Worm (Caenorhabditis elegans) whole organism, L2 larva: ENCODE results near the gene F58F9.8.

Experiments
- C34F6.9 ChIP-seq: fragments of 150-350 bp; optimal IDR thresholded peaks from 2 replicates; lab custom pipeline; 2014; ENCODE audit warnings: missing biosample characterization, missing genetic modification characterization
- F13H6.1 ChIP-seq: sonication (generic microtip); optimal IDR thresholded peaks from 2 replicates; lab custom pipeline; 2016; ENCODE audit warnings: missing genetic modification characterization, missing compliant biosample characterization
- Y55F3AM.14 ChIP-seq: fragments of 200-800 bp; sonication (Bioruptor generic); optimal IDR thresholded peaks from 2 replicates; lab custom pipeline; 2018; ENCODE audit warnings: mild to moderate bottlenecking, missing genetic modification characterization, missing compliant biosample characterization
- ZK546.5 ChIP-seq: sonication (generic microtip); optimal IDR thresholded peaks from 2 replicates; lab custom pipeline; 2017; ENCODE audit warnings: missing biosample characterization, missing genetic modification characterization
- alr-1 ChIP-seq: fragments of 150-350 bp; optimal IDR thresholded peaks from 2 replicates; lab custom pipeline; 2014; ENCODE audit warnings: missing biosample characterization, missing genetic modification characterization
- ama-1 ChIP-seq: fragments of 150-350 bp; optimal IDR thresholded peaks from 2 replicates; lab custom pipeline; 2018; ENCODE audit warnings: inconsistent platforms
- blmp-1 ChIP-seq: sonication (generic microtip); optimal IDR thresholded peaks from 2 replicates; lab custom pipeline; 2017; ENCODE audit warnings: missing genetic modification characterization, mild to moderate bottlenecking, missing compliant biosample characterization, antibody characterized with exemption, moderate library complexity; ENCODE audit not compliant: insufficient read depth
- ceh-16 ChIP-seq: fragments of 150-350 bp; optimal IDR thresholded peaks from 2 replicates; lab custom pipeline; 2014; ENCODE audit warnings: missing biosample characterization, missing genetic modification characterization
- crh-2 ChIP-seq: sonication (generic microtip); optimal IDR thresholded peaks from 2 replicates; lab custom pipeline; 2017; ENCODE audit warnings: missing biosample characterization, missing genetic modification characterization
- egl-27 ChIP-seq: sonication (generic microtip); optimal IDR thresholded peaks from 3 replicates; lab custom pipeline; 2017; ENCODE audit warnings: missing biosample characterization, missing genetic modification reagents, missing genetic modification characterization
- elt-1 ChIP-seq: fragments of 150-350 bp; optimal IDR thresholded peaks from 2 replicates; lab custom pipeline; 2014; ENCODE audit warnings: missing biosample characterization, missing genetic modification characterization
- elt-3 ChIP-seq: sonication (generic microtip); optimal IDR thresholded peaks from 2 replicates; lab custom pipeline; 2017; ENCODE audit warnings: missing biosample characterization, missing genetic modification characterization
- fos-1 ChIP-seq: fragments of 150-350 bp; optimal IDR thresholded peaks from 2 replicates; lab custom pipeline; 2014; ENCODE audit warnings: missing biosample characterization, missing genetic modification characterization
- lin-11 ChIP-seq: fragments of 150-350 bp; sonication (generic microtip); optimal IDR thresholded peaks from 2 replicates; lab custom pipeline; 2014; ENCODE audit warnings: missing biosample characterization, missing genetic modification characterization, inconsistent platforms, mixed read lengths
- lin-39 ChIP-seq: fragments of 150-350 bp; optimal IDR thresholded peaks from 2 replicates; lab custom pipeline; 2014; ENCODE audit warnings: missing biosample characterization, missing genetic modification reagents, missing genetic modification characterization
- lsy-2 ChIP-seq, 2 experiments: fragments of 150-350 bp in 1 of 2; sonication (generic microtip) in 1 of 2; optimal IDR thresholded peaks; 2 replicates each; lab custom pipeline; 2014 to 2017; ENCODE audit warnings: missing biosample characterization in 2 of 2, missing genetic modification characterization in 2 of 2
- mbf-1 ChIP-seq: sonication (generic microtip); optimal IDR thresholded peaks from 2 replicates; lab custom pipeline; 2017; ENCODE audit warnings: missing biosample characterization, missing genetic modification characterization
- mdl-1 ChIP-seq, 2 experiments: fragments of 150-350 bp in 1 of 2; sonication (generic microtip) in 1 of 2; optimal IDR thresholded peaks; 2 replicates each; lab custom pipeline; 2017; ENCODE audit warnings: missing biosample characterization in 2 of 2, missing genetic modification characterization in 2 of 2
- nhr-10 ChIP-seq: sonication (generic microtip); optimal IDR thresholded peaks from 2 replicates; lab custom pipeline; 2017; ENCODE audit warnings: missing biosample characterization, missing genetic modification characterization
- nhr-11 ChIP-seq: fragments of 150-350 bp; optimal IDR thresholded peaks from 2 replicates; lab custom pipeline; 2014; ENCODE audit warnings: missing biosample characterization, missing genetic modification characterization
- nhr-129 ChIP-seq: fragments of 150-350 bp; optimal IDR thresholded peaks from 2 replicates; lab custom pipeline; 2014; ENCODE audit warnings: missing biosample characterization, missing genetic modification characterization
- nhr-21 ChIP-seq: fragments of 150-350 bp; optimal IDR thresholded peaks from 2 replicates; lab custom pipeline; 2014; ENCODE audit warnings: missing biosample characterization, missing genetic modification characterization
- nhr-23 ChIP-seq: fragments of 150-350 bp; optimal IDR thresholded peaks from 2 replicates; lab custom pipeline; 2014; ENCODE audit warnings: missing biosample characterization, missing genetic modification reagents, missing genetic modification characterization
- nhr-25 ChIP-seq: fragments of 150-350 bp; sonication (generic microtip); optimal IDR thresholded peaks from 3 replicates; lab custom pipeline; 2014; ENCODE audit warnings: missing biosample characterization, missing genetic modification characterization
- nhr-6 ChIP-seq: fragments of 150-350 bp; optimal IDR thresholded peaks from 2 replicates; lab custom pipeline; 2014; ENCODE audit warnings: missing biosample characterization, missing genetic modification characterization
- nhr-77 ChIP-seq: fragments of 150-350 bp; optimal IDR thresholded peaks from 2 replicates; lab custom pipeline; 2014; ENCODE audit warnings: missing biosample characterization, missing genetic modification characterization
- peb-1 ChIP-seq: fragments of 150-350 bp; optimal IDR thresholded peaks from 2 replicates; lab custom pipeline; 2014; ENCODE audit warnings: missing biosample characterization, missing genetic modification characterization
- sem-4 ChIP-seq: fragments of 150-350 bp; optimal IDR thresholded peaks from 2 replicates; lab custom pipeline; 2014; ENCODE audit warnings: missing biosample characterization, missing genetic modification reagents, missing genetic modification characterization
- skn-1 ChIP-seq: sonication (generic microtip); optimal IDR thresholded peaks from 2 replicates; lab custom pipeline; 2017; ENCODE audit warnings: missing biosample characterization, missing genetic modification characterization
- sma-9 ChIP-seq, 2 experiments: fragments of 150-350 bp in 1 of 2; sonication (generic microtip) in 1 of 2; optimal IDR thresholded peaks; 2 replicates each; lab custom pipeline; 2014 to 2016; ENCODE audit warnings: missing genetic modification characterization in 2 of 2, mild to moderate bottlenecking in 1 of 2, missing biosample characterization in 1 of 2, missing compliant biosample characterization in 1 of 2, missing genetic modification reagents in 1 of 2, moderate library complexity in 1 of 2
- unc-55 ChIP-seq: fragments of 150-350 bp; sonication (generic microtip); optimal IDR thresholded peaks from 3 replicates; lab custom pipeline; 2014; ENCODE audit warnings: missing biosample characterization, missing genetic modification reagents, missing genetic modification characterization
- ztf-11 ChIP-seq: sonication (generic microtip); optimal IDR thresholded peaks from 2 replicates; lab custom pipeline; 2017; ENCODE audit warnings: missing biosample characterization, missing genetic modification characterization
- ztf-4 ChIP-seq: fragments of 150-350 bp; optimal IDR thresholded peaks from 2 replicates; lab custom pipeline; 2014; ENCODE audit warnings: missing biosample characterization, missing genetic modification characterization

F58F9.8 gene

DNA sequence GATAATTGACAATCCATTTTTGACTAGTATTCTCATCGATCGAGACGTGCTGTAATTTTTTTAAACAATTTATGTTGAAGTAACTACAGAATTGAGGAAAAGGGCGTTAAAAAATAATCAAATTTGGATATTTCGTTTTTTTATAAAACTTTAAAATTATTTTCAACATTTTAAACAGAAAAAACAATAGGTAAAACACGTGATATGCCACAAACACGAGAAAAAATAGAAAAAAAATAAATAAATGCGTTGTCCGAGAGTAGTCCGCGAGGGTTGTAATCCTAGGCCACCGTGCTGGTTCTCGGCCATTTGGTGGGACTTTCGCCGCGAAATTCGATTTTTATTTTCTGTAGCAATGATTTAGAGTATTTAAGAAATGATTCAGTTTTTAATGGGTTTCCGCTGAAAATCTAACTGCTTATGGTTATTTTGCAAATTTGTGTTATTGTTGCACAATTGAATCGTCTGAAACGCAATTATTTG is 31.6 kb upstream of the F58F9.8 start, which contains the start of gene C49A9.10 (continued):
- TF ChIP-seq lin-11 (tag; lab: Kevin White, UChicago) (peak; percentile 62), nhr-11 (tag; lab: Kevin White, UChicago) (no peak), nhr-10 (tag; lab: Kevin White, UChicago) (peak; percentile 14), nhr-21 (peak; percentile 69), F13H6.1 (tag; lab: Kevin White, UChicago) (peak; percentile 90), ama-1 (lab: Kevin White, UChicago) (no peak), Y55F3AM.14 (peak; percentile 6), nhr-6 (peak; percentile 21), nhr-23 (tag; lab: Kevin White, UChicago) (no peak)

DNA sequence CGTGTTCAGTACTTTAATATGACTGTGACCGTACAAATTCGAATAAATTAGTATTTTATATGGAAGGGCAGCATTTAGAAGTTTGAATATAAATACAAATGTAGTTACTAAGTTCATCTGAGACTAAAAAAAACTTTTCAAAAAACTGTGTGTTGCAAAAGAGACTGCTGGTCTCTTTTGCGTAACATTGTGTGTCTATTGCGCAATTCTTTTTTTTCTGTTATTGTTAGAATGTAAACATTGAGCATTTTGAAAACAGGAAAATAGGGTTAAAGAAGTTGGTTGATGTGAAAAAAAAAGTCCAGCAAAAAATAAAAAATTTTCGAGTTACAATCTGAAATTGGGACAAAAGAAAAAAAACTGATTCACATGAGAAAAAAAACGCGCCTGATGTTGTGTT is 28.6 kb upstream of the F58F9.8 start:
- TF ChIP-seq nhr-129 (tag; lab: Kevin White, UChicago), result peak; percentile 39
- TF ChIP-seq nhr-23 (tag; lab: Kevin White, UChicago), result no peak
- TF ChIP-seq lsy-2 (tag; optimal IDR thresholded peaks at IDR 0.05; lab: Kevin White, UChicago), result no peak

DNA sequence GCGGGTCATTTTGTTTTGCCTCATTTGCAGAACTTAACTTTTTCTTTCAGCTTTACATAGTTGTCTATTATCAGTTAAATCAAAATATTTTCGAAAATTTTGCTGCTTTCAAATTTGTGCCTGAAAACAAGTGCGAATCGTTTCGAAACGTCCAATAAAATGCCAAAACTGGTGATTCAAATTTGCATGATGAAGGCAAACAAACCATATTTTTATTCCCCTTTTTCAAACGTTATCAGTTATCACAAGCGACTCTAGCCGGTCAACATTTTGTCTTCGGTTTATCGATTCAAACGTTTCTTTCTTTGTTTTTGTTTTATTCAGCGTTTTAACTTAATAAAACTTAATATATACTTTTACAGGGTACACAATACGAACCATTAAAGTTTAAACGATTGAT is 27.4 kb upstream of the F58F9.8 start, which contains the start of the genes ugt-24 and C49A9.6:
Gene ugt-24 (minus strand): TSS at position 147 of the 400 bp plus-strand sequence.
Gene C49A9.6 (plus strand): TSS at position 363 of the 400 bp plus-strand sequence.
- TF ChIP-seq crh-2 (tag; lab: Kevin White, UChicago), result peak; percentile 7
- peak; percentile 78 for TF ChIP-seq fos-1 (tag; lab: Kevin White, UChicago)
- no peak for TF ChIP-seq nhr-10 (tag; lab: Kevin White, UChicago)

DNA sequence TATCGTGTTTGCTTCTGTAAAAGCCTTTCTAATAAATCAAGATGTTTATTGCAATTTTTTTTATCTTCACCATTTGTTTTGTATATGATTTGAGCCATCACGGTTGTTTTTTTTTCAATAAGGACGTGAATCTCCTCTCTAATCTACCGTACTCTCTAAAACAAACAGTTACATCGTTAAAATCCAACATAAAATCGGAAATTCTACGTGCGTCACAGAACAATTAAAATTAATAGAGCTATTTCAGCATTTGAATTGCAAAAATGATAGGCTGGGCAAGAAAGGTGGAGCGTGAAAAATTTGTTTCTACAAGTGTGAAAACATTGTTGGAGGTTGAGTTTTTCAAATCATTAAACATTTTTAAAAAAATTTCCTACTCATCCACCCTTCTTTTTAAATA is 24.6 kb upstream of the F58F9.8 start, which contains the start of gene C49A9.5:
Gene C49A9.5 (plus strand): TSS at position 271 of the 400 bp plus-strand sequence.
- no peak for TF ChIP-seq nhr-6
- no peak for TF ChIP-seq nhr-25 (tag; lab: Kevin White, UChicago)
- TF ChIP-seq mbf-1 (tag; lab: Kevin White, UChicago), result no peak
- TF ChIP-seq fos-1 (tag; lab: Kevin White, UChicago), result no peak
- no peak for TF ChIP-seq ztf-4
- TF ChIP-seq sem-4 (tag; lab: Kevin White, UChicago), result no peak
- TF ChIP-seq nhr-21, result no peak
- TF ChIP-seq F13H6.1 (tag; lab: Kevin White, UChicago), result no peak

DNA sequence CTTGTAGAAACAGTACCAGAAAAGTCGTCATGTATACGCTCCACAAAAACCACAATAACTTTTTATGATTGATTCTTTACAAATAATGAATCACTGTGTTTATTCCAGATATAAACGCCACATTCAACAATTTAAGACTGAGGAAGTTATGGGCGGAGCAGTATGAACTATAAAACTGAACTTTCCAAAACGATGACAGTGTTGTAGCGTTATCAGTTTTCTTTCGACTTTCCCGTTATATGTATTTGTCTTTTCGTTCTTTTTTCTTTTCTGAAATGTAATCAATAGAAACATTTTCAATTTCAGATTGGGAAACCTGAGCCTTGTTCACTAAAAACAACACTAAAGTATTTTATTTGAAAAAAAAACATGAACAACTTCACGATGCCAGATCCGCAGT is 20.9 kb upstream of the F58F9.8 start, which contains the start of gene C49A9.9:
Gene C49A9.9 (plus strand): TSS at position 307 of the 400 bp plus-strand sequence.
- TF ChIP-seq ZK546.5, result no peak
- TF ChIP-seq C34F6.9 (tag; lab: Kevin White, UChicago), result no peak
- TF ChIP-seq blmp-1 (tag; lab: Kevin White, UChicago), result no peak
- no peak for TF ChIP-seq skn-1 (tag; lab: Kevin White, UChicago)
- TF ChIP-seq fos-1 (tag; lab: Kevin White, UChicago), result peak; percentile 84

DNA sequence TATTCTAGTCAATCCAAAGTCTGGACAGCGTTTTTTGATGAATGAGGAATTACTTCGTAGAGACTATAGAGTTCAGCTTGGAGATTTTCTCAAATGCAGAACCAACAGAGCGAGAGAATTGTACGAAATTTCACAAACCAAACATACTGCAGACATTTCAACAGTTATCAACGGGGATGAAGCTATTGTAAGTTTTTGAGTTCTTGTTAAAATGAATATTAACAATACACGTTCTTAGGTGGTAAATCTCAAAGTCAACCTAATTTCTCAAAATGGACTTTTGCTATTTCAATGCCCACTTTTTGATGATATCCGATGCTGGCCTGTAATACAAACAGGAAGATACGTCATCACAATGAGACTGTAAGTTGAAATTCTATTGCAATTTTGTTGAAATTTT is 20.5 kb upstream of the F58F9.8 start:
- TF ChIP-seq blmp-1 (tag; lab: Kevin White, UChicago) (no peak), peb-1 (tag; lab: Kevin White, UChicago) (no peak), nhr-129 (tag; lab: Kevin White, UChicago) (no peak), egl-27 (tag; lab: Kevin White, UChicago) (no peak), nhr-6 (no peak), ztf-11 (tag; lab: Kevin White, UChicago) (no peak), lin-39 (tag; lab: Kevin White, UChicago) (no peak), nhr-77 (tag; lab: Kevin White, UChicago) (no peak), ama-1 (lab: Kevin White, UChicago) (no peak), unc-55 (GFP tag; lab: Kevin White, UChicago) (no peak), elt-3 (tag; lab: Kevin White, UChicago) (no peak), nhr-23 (tag; lab: Kevin White, UChicago) (no peak), ztf-4 (no peak), mdl-1 (tag; optimal IDR thresholded peaks at IDR 0.05; lab: Kevin White, UChicago) (no peak), nhr-10 (tag; lab: Kevin White, UChicago) (no peak), alr-1 (tag; lab: Kevin White, UChicago) (no peak), F13H6.1 (tag; lab: Kevin White, UChicago) (no peak), elt-1 (tag; lab: Kevin White, UChicago) (no peak), sma-9 (GFP tag; optimal IDR thresholded peaks at IDR 0.05; lab: Kevin White, UChicago) (no peak), sma-9 (tag; optimal IDR thresholded peaks at IDR 0.05; lab: Kevin White, UChicago) (no peak), ceh-16 (no peak)
